Fruit fly (Drosophila melanogaster): ENCODE results near the gene CG32240.

dm6 chr3L:4401241-4401640 lies 19.8 kb upstream of the CG32240 start:
- TF ChIP-seq h (optimal IDR thresholded peaks at IDR 0.05) (no peak), psq (optimal IDR thresholded peaks at IDR 0.05) (no peak), insv (optimal IDR thresholded peaks at IDR 0.05) (no peak)

All from Kc167 (cell line).